Fruit fly (Drosophila melanogaster) whole organism, embryonic: ENCODE data around the gene CG15282.
A peak's percentile ranks its signal among the peaks of the same experiment; 100 is the strongest.

ENCODE experiments used
- CG11456 ChIP-seq: fragments of 200-800 bp; sonication (Bioruptor generic); IDR thresholded peaks from 3 replicates; pipeline ENCODE4 v1.3.6; 2022; ENCODE audit warnings: missing biosample characterization, missing genetic modification characterization
- CG12071 ChIP-seq: fragments of 200-800 bp; sonication (Bioruptor generic); optimal IDR thresholded peaks from 3 replicates; lab custom pipeline; 2018; ENCODE audit warnings: missing biosample characterization, mild to moderate bottlenecking, missing genetic modification characterization
- CG12744 ChIP-seq: fragments of 200-800 bp; sonication (Bioruptor generic); optimal IDR thresholded peaks from 2 replicates; lab custom pipeline; 2016; ENCODE audit warnings: missing biosample characterization, missing genetic modification characterization
- CG12769 ChIP-seq: fragments of 200-800 bp; sonication (Bioruptor generic); optimal IDR thresholded peaks from 2 replicates; lab custom pipeline; 2019; ENCODE audit warnings: missing biosample characterization, mild to moderate bottlenecking, missing genetic modification characterization, moderate library complexity
- CG12942 ChIP-seq: fragments of 200-800 bp; sonication (Bioruptor generic); optimal IDR thresholded peaks from 3 replicates; lab custom pipeline; 2016; ENCODE audit warnings: missing biosample characterization, missing genetic modification characterization
- CG15514 ChIP-seq: fragments of 200-800 bp; sonication (Bioruptor generic); optimal IDR thresholded peaks from 3 replicates; lab custom pipeline; 2017; ENCODE audit warnings: missing biosample characterization, missing genetic modification characterization, mild to moderate bottlenecking, moderate library complexity, missing genetic modification reagents
- CG2120 ChIP-seq: fragments of 200-800 bp; sonication (Bioruptor generic); optimal IDR thresholded peaks from 3 replicates; lab custom pipeline; 2016; ENCODE audit warnings: missing biosample characterization, missing genetic modification characterization
- CG2875 ChIP-seq: fragments of 200-800 bp; sonication (Bioruptor generic); optimal IDR thresholded peaks from 2 replicates; lab custom pipeline; 2017; ENCODE audit warnings: missing biosample characterization, mild to moderate bottlenecking, missing genetic modification characterization, missing genetic modification reagents
- CG31224 ChIP-seq: fragments of 200-800 bp; sonication (Bioruptor generic); IDR thresholded peaks from 2 replicates; pipeline ENCODE4 v1.3.6; 2022; ENCODE audit warnings: missing biosample characterization, missing genetic modification characterization
- CG3163 ChIP-seq: fragments of 200-800 bp; sonication (Bioruptor generic); optimal IDR thresholded peaks from 3 replicates; lab custom pipeline; 2016; ENCODE audit warnings: missing biosample characterization, missing genetic modification characterization
- CG3726 ChIP-seq: fragments of 200-800 bp; sonication (Bioruptor generic); IDR thresholded peaks from 3 replicates; pipeline ENCODE4, ENCODE4 v1.3.6; 2022; ENCODE audit warnings: missing biosample characterization, missing genetic modification characterization
- CG3995 ChIP-seq: fragments of 200-800 bp; sonication (Bioruptor generic); optimal IDR thresholded peaks from 3 replicates; lab custom pipeline; 2016; ENCODE audit warnings: missing biosample characterization, missing genetic modification characterization
- CG6689 ChIP-seq: fragments of 200-800 bp; sonication (Bioruptor generic); IDR thresholded peaks from 2 replicates; pipeline ENCODE4 v1.3.6; 2022; ENCODE audit warnings: missing biosample characterization, missing genetic modification characterization
- CG8089 ChIP-seq: fragments of 200-800 bp; sonication (Bioruptor generic); optimal IDR thresholded peaks from 3 replicates; lab custom pipeline; 2016; ENCODE audit warnings: missing biosample characterization, missing genetic modification characterization
- CG8359 ChIP-seq: fragments of 200-800 bp; sonication (Bioruptor generic); optimal IDR thresholded peaks from 2 replicates; lab custom pipeline; 2017; ENCODE audit warnings: missing biosample characterization, mild to moderate bottlenecking, missing genetic modification characterization, borderline replicate concordance
- CG9215 ChIP-seq: fragments of 200-800 bp; sonication (Bioruptor generic); IDR thresholded peaks from 2 replicates; pipeline ENCODE4 v1.3.6; 2022; ENCODE audit warnings: missing biosample characterization, missing genetic modification characterization
- Fer1 ChIP-seq: fragments of 200-800 bp; sonication (Bioruptor generic); optimal IDR thresholded peaks from 2 replicates; lab custom pipeline; 2017; ENCODE audit warnings: missing biosample characterization, mild to moderate bottlenecking, missing genetic modification characterization
- Gsc ChIP-seq: fragments of 200-800 bp; sonication (Bioruptor generic); IDR thresholded peaks from 2 replicates; pipeline ENCODE4 v1.3.6; 2022; ENCODE audit warnings: missing biosample characterization, missing genetic modification characterization
- Hr51 ChIP-seq, 2 experiments: fragments of 200-800 bp; sonication (Bioruptor generic); optimal IDR thresholded peaks; 2 replicates in 1 of 2; 3 replicates in 1 of 2; lab custom pipeline; 2016 to 2018; ENCODE audit warnings: missing biosample characterization in 2 of 2, missing genetic modification characterization in 2 of 2, mild to moderate bottlenecking in 1 of 2, moderate library complexity in 1 of 2
- Hr78 ChIP-seq, 2 experiments: fragments of 200-800 bp in 1 of 2; fragments of >200 bp in 1 of 2; sonication (Bioruptor generic) in 1 of 2; optimal IDR thresholded peaks; 2 replicates each; lab custom pipeline; 2017 to 2019; ENCODE audit warnings: missing biosample characterization in 2 of 2, missing genetic modification characterization in 2 of 2, mild to moderate bottlenecking in 1 of 2, moderate library complexity in 1 of 2
- Lim3 ChIP-seq: fragments of 200-800 bp; sonication (Bioruptor generic); IDR thresholded peaks from 2 replicates; pipeline ENCODE4 v1.3.6; 2022; ENCODE audit warnings: missing biosample characterization, missing genetic modification characterization
- MBD-R2 ChIP-seq: fragments of 200-800 bp; sonication (Bioruptor generic); IDR thresholded peaks from 2 replicates; pipeline ENCODE4 v1.3.6; 2022; ENCODE audit warnings: missing biosample characterization, missing genetic modification characterization
- Pdp1 ChIP-seq, 2 experiments: fragments of 200-800 bp; sonication (Bioruptor generic); optimal IDR thresholded peaks; 3 replicates each; lab custom pipeline; 2016; ENCODE audit warnings: missing biosample characterization in 2 of 2, missing genetic modification characterization in 2 of 2, mild to moderate bottlenecking in 1 of 2, moderate library complexity in 1 of 2
- Poxn ChIP-seq: fragments of 200-800 bp; sonication (Bioruptor generic); IDR thresholded peaks from 2 replicates; pipeline ENCODE4 v1.3.6; 2022; ENCODE audit warnings: missing biosample characterization, missing genetic modification characterization
- Sox102F ChIP-seq: fragments of 200-800 bp; sonication (Bioruptor generic); optimal IDR thresholded peaks from 2 replicates; lab custom pipeline; 2018; ENCODE audit warnings: missing biosample characterization, mild to moderate bottlenecking, missing genetic modification characterization, moderate library complexity
- Stat92E ChIP-seq, 3 experiments: fragments of >200 bp in 2 of 3; fragments of 200-800 bp in 1 of 3; sonication (Bioruptor generic) in 1 of 3; optimal IDR thresholded peaks; 2 replicates each; lab custom pipeline; 2017 to 2019; ENCODE audit warnings: missing biosample characterization in 3 of 3, missing genetic modification characterization in 3 of 3, mild to moderate bottlenecking in 1 of 3, moderate library complexity in 1 of 3
- Usf ChIP-seq: fragments of 200-800 bp; sonication (Bioruptor generic); optimal IDR thresholded peaks from 2 replicates; lab custom pipeline; 2017; ENCODE audit warnings: missing genotype, missing biosample characterization, missing genetic modification characterization
- ab ChIP-seq: fragments of 200-800 bp; sonication (Bioruptor generic); optimal IDR thresholded peaks from 2 replicates; lab custom pipeline; 2016; ENCODE audit warnings: missing biosample characterization, missing genetic modification characterization
- corto ChIP-seq: fragments of 200-800 bp; sonication (Bioruptor generic); optimal IDR thresholded peaks from 2 replicates; lab custom pipeline; 2016; ENCODE audit warnings: missing biosample characterization, mild to moderate bottlenecking, missing genetic modification characterization, moderate library complexity
- disco-r ChIP-seq: fragments of 200-800 bp; sonication (Bioruptor generic); optimal IDR thresholded peaks from 2 replicates; lab custom pipeline; 2016; ENCODE audit warnings: missing biosample characterization, missing genetic modification characterization
- dmrt99B ChIP-seq: fragments of 200-800 bp; sonication (Bioruptor generic); optimal IDR thresholded peaks from 2 replicates; lab custom pipeline; 2018; ENCODE audit warnings: missing biosample characterization, mild to moderate bottlenecking, missing genetic modification characterization, moderate library complexity
- ems ChIP-seq: fragments of 200-800 bp; sonication (Bioruptor generic); optimal IDR thresholded peaks from 3 replicates; lab custom pipeline; 2016; ENCODE audit warnings: missing biosample characterization, missing genetic modification characterization
- gcm2 ChIP-seq: fragments of 200-800 bp; sonication (Bioruptor generic); optimal IDR thresholded peaks from 2 replicates; lab custom pipeline; 2016; ENCODE audit warnings: missing biosample characterization, missing genetic modification characterization
- lab ChIP-seq: fragments of 200-800 bp; sonication (Bioruptor generic); optimal IDR thresholded peaks from 3 replicates; lab custom pipeline; 2017; ENCODE audit warnings: missing biosample characterization, missing genetic modification characterization, mild to moderate bottlenecking, moderate library complexity, missing genetic modification reagents
- prd ChIP-seq, 3 experiments: fragments of >200 bp in 2 of 3; fragments of 200-800 bp in 1 of 3; sonication (Bioruptor generic) in 1 of 3; optimal IDR thresholded peaks in 2 of 3; IDR thresholded peaks in 1 of 3; 2 replicates in 2 of 3; 3 replicates in 1 of 3; pipeline versions ENCODE4 v1.3.6 to Lab custom; 2017 to 2022; ENCODE audit warnings: missing biosample characterization in 1 of 3, missing genetic modification characterization in 1 of 3
- ranshi ChIP-seq: fragments of 200-800 bp; sonication (Bioruptor generic); IDR thresholded peaks from 2 replicates; pipeline ENCODE4 v1.3.6; 2022; ENCODE audit warnings: missing biosample characterization, missing genetic modification characterization
- sim ChIP-seq: fragments of 200-800 bp; sonication (Bioruptor generic); IDR thresholded peaks from 2 replicates; pipeline ENCODE4 v1.3.6; 2022; ENCODE audit warnings: missing biosample characterization, missing genetic modification characterization
- tna ChIP-seq: fragments of 200-800 bp; sonication (Bioruptor generic); IDR thresholded peaks from 2 replicates; pipeline ENCODE4 v1.3.6; 2022; ENCODE audit warnings: missing biosample characterization, missing genetic modification characterization; ENCODE audit not compliant: partially characterized antibody
- zen ChIP-seq: fragments of 200-800 bp; sonication (Bioruptor generic); optimal IDR thresholded peaks from 3 replicates; lab custom pipeline; 2018; ENCODE audit warnings: missing biosample characterization, mild to moderate bottlenecking, missing genetic modification characterization, moderate library complexity

The CG15282 gene

dm6 chr2L:14745068-14745467 lies 32.8 kb downstream of the CG15282 start, which contains the start of gene CG42587 (continued):
- TF ChIP-seq disco-r (GFP tag; lab: Kevin White, UChicago) (no peak), CG12942 (GFP tag; lab: Kevin White, UChicago) (no peak), CG9215 (GFP tag; lab: Robert Waterston, UW) (no peak), Sox102F (GFP tag; lab: Kevin White, UChicago) (peak; percentile 13), prd (optimal IDR thresholded peaks at IDR 0.05; lab: Kevin White, UChicago) (no peak), prd (GFP tag; IDR thresholded peaks at IDR 0.05; lab: Robert Waterston, UW) (no peak), gcm2 (GFP tag; lab: Kevin White, UChicago) (no peak), Stat92E (GFP tag; optimal IDR thresholded peaks at IDR 0.05; lab: Kevin White, UChicago) (no peak), Pdp1 (GFP tag; optimal IDR thresholded peaks at IDR 0.05; lab: Kevin White, UChicago) (no peak), CG8359 (no peak), corto (GFP tag; lab: Kevin White, UChicago) (no peak), dmrt99B (tag; lab: Kevin White, UChicago) (peak; percentile 11), CG3995 (GFP tag; lab: Kevin White, UChicago) (no peak), CG2120 (GFP tag; lab: Kevin White, UChicago) (peak; percentile 29), CG12744 (no peak), zen (tag; lab: Kevin White, UChicago) (no peak), MBD-R2 (GFP tag; lab: Robert Waterston, UW) (no peak), sim (GFP tag; lab: Robert Waterston, UW) (no peak), Hr51 (GFP tag; optimal IDR thresholded peaks at IDR 0.05; lab: Kevin White, UChicago) (peak in 1 of 2 experiments; percentile 21), tna (GFP tag; lab: Robert Waterston, UW) (no peak), lab (GFP tag; lab: Kevin White, UChicago) (peak; percentile 6), CG6689 (GFP tag; lab: Robert Waterston, UW) (no peak), CG12769 (tag; lab: Kevin White, UChicago) (peak; percentile 5), Poxn (GFP tag; lab: Robert Waterston, UW) (no peak), Lim3 (no peak)

DNA sequence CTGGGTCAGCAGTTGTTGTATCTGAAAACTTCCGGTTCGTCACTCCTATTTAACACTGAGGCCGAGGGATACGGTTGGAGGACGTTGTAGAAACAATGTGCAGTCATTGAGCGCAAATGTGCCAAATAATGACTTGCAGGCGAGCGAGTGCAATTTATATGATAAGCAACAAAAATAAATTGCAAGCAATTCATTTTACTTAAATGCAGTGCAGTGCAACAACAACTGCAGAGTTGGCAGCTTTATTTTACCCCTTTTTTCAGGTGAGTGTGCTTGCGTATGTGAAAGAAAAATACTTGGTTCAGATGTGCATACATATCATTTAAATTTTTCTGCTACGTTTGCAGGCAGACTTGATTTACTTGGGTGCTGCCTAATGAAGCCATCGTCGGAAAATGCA lies 33.8 kb downstream of the CG15282 start:
- TF ChIP-seq CG15514 (no peak), CG8089 (GFP tag; lab: Kevin White, UChicago) (no peak), Usf (GFP tag; lab: Kevin White, UChicago) (no peak), CG3163 (GFP tag; lab: Kevin White, UChicago) (no peak), Hr78 (GFP tag; optimal IDR thresholded peaks at IDR 0.05; lab: Kevin White, UChicago) (no peak), CG2875 (GFP tag; lab: Kevin White, UChicago) (no peak), ab (GFP tag; lab: Kevin White, UChicago) (no peak), Gsc (GFP tag; lab: Robert Waterston, UW) (no peak), CG11456 (GFP tag; lab: Robert Waterston, UW) (no peak), CG3726 (GFP tag; lab: Robert Waterston, UW) (no peak), ranshi (GFP tag; lab: Robert Waterston, UW) (no peak), CG31224 (no peak), CG12071 (GFP tag; lab: Kevin White, UChicago) (no peak), Fer1 (GFP tag; lab: Kevin White, UChicago) (no peak), ems (GFP tag; lab: Kevin White, UChicago) (no peak)
- TF ChIP-seq, all 482 proteins: peak for 0
